Fruit fly (Drosophila melanogaster) ovary, adult (tissue): ENCODE data around the gene GluRIB.

Experiments used
- CG17801 ChIP-seq: fragments of 200-800 bp; optimal IDR thresholded peaks from 2 replicates; lab custom pipeline; 2019; ENCODE audit warnings: missing biosample characterization, mild to moderate bottlenecking, missing genetic modification characterization, moderate library complexity; ENCODE audit not compliant: partially characterized antibody

Gene GluRIB

dm6 chr3L:9251678-9252077 is at the start of gene GluRIB:
Gene GluRIB (plus strand): TSS chr3L:9251978.
- no peak for TF ChIP-seq CG17801 (GFP tag; lab: Kevin White, UChicago)

- no peak for TF ChIP-seq CG17801 (GFP tag; lab: Kevin White, UChicago)
Observed at dm6 chr3L:9208704-9209405, 42.9 kb upstream of the GluRIB start, which contains the start of gene Slc45-1. Gene Slc45-1 (minus strand): TSS chr3L:9208853.

dm6 chr3L:9209665-9210064 is 42.1 kb upstream of the GluRIB start:
- TF ChIP-seq CG17801 (GFP tag; lab: Kevin White, UChicago) = no peak

dm6 chr3L:9211302-9211930 is 40.4 kb upstream of the GluRIB start, which contains the start of gene CG4476:
Gene CG4476 (plus strand): TSS chr3L:9211880.
- TF ChIP-seq CG17801 (GFP tag; lab: Kevin White, UChicago) = no peak

dm6 chr3L:9236548-9236947 is 15.2 kb upstream of the GluRIB start, which contains the start of gene CG4483:
Gene CG4483 (minus strand): TSS chr3L:9236648.
- no peak for TF ChIP-seq CG17801 (GFP tag; lab: Kevin White, UChicago)

- no peak for TF ChIP-seq CG17801 (GFP tag; lab: Kevin White, UChicago)
Observed at dm6 chr3L:9249925-9250324, 1.9 kb upstream of the GluRIB start, which contains the start of gene CG4477. Gene CG4477 (plus strand): TSS chr3L:9250225.

dm6 chr3L:9255172-9255571 is 3.4 kb downstream of the GluRIB start:
- no peak for TF ChIP-seq CG17801 (GFP tag; lab: Kevin White, UChicago)

dm6 chr3L:9262268-9262667 is 10.5 kb downstream of the GluRIB start:
- no peak for TF ChIP-seq CG17801 (GFP tag; lab: Kevin White, UChicago)

- TF ChIP-seq CG17801 (GFP tag; lab: Kevin White, UChicago) = no peak
Observed at dm6 chr3L:9283743-9284142, 32.0 kb downstream of the GluRIB start.

- no peak for TF ChIP-seq CG17801 (GFP tag; lab: Kevin White, UChicago)
Observed at dm6 chr3L:9304393-9304792, 52.6 kb downstream of the GluRIB start.

- TF ChIP-seq CG17801 (GFP tag; lab: Kevin White, UChicago) = no peak
Observed at dm6 chr3L:9333745-9334382, 82.1 kb downstream of the GluRIB start, which contains the start of gene PGRP-LA. Gene PGRP-LA (plus strand): TSS chr3L:9334332.

dm6 chr3L:9335711-9336110 is 83.9 kb downstream of the GluRIB start:
- no peak for TF ChIP-seq CG17801 (GFP tag; lab: Kevin White, UChicago)

dm6 chr3L:9337942-9338468 is 86.2 kb downstream of the GluRIB start:
- no peak for TF ChIP-seq CG17801 (GFP tag; lab: Kevin White, UChicago)
